Worm (Caenorhabditis elegans): ENCODE measurements around the gene F26A1.1.

ce11 chrIII:4859039-4859438 is 8.7 kb downstream of the F26A1.1 start, which contains the start of gene C35D10.6:
- TF ChIP-seq F13H6.1 (tag; optimal IDR thresholded peaks at IDR 0.05) = no peak
- no peak for TF ChIP-seq nfya-1 (tag; optimal IDR thresholded peaks at IDR 0.05)
- TF ChIP-seq hlh-30 (tag; optimal IDR thresholded peaks at IDR 0.05; ENCODE audit: insufficient read depth) = no peak
- TF ChIP-seq eyg-1 (tag; optimal IDR thresholded peaks at IDR 0.05) = no peak
- no peak for TF ChIP-seq tbx-2 (tag; optimal IDR thresholded peaks at IDR 0.05)
- TF ChIP-seq pqm-1 (tag; optimal IDR thresholded peaks at IDR 0.05) = no peak
- TF ChIP-seq rnt-1 (tag; optimal IDR thresholded peaks at IDR 0.05) = no peak
- TF ChIP-seq hlh-13 (GFP tag; optimal IDR thresholded peaks at IDR 0.05) = no peak
- TF ChIP-seq ama-1 (optimal IDR thresholded peaks at IDR 0.05) = no peak
- TF ChIP-seq K09A11.1 (tag; optimal IDR thresholded peaks at IDR 0.05; ENCODE audit: insufficient read depth) = no peak
- TF ChIP-seq pag-3 (tag; optimal IDR thresholded peaks at IDR 0.05; ENCODE audit: borderline replicate concordance) = no peak
- no peak for TF ChIP-seq odd-2 (tag; optimal IDR thresholded peaks at IDR 0.05)
- TF ChIP-seq ceh-9 (tag; optimal IDR thresholded peaks at IDR 0.05) = no peak
